Fruit fly (Drosophila melanogaster): ENCODE measurements around the gene Trpml.

Trpml gene

dm6 chr3L:19697395-19697978 lies 20.6 kb downstream of the Trpml start:
- TF ChIP-seq vri (GFP tag; optimal IDR thresholded peaks at IDR 0.05) (no peak), CG8319 (GFP tag; optimal IDR thresholded peaks at IDR 0.05) (no peak)

dm6 chr3L:19696073-19696960 lies 21.8 kb downstream of the Trpml start:
- TF ChIP-seq Sox15 (GFP tag; optimal IDR thresholded peaks at IDR 0.05) (peak; percentile 12), CG4318 (GFP tag; optimal IDR thresholded peaks at IDR 0.05) (no peak), vri (GFP tag; optimal IDR thresholded peaks at IDR 0.05) (peak; percentile 83), net (GFP tag; optimal IDR thresholded peaks at IDR 0.05) (peak; percentile 26), CG10631 (GFP tag; optimal IDR thresholded peaks at IDR 0.05) (peak; percentile 50), fkh (GFP tag; optimal IDR thresholded peaks at IDR 0.05) (no peak), CG6854 (GFP tag; optimal IDR thresholded peaks at IDR 0.05) (peak; percentile 66), CG3032 (tag; optimal IDR thresholded peaks at IDR 0.05) (no peak), esn (GFP tag; optimal IDR thresholded peaks at IDR 0.05) (peak; percentile 68), CG6792 (GFP tag; optimal IDR thresholded peaks at IDR 0.05) (no peak), lz (GFP tag; optimal IDR thresholded peaks at IDR 0.05) (peak; percentile 34), CG11902 (GFP tag; optimal IDR thresholded peaks at IDR 0.05) (no peak), fd85E (GFP tag; optimal IDR thresholded peaks at IDR 0.05) (no peak), CG11762 (GFP tag; optimal IDR thresholded peaks at IDR 0.05; ENCODE audit: insufficient read depth) (peak; percentile 32), CG7368 (GFP tag; optimal IDR thresholded peaks at IDR 0.05) (no peak), CG8632 (GFP tag; optimal IDR thresholded peaks at IDR 0.05) (peak; percentile 48), Blimp-1 (GFP tag; optimal IDR thresholded peaks at IDR 0.05) (no peak), Eip93F (GFP tag; optimal IDR thresholded peaks at IDR 0.05) (no peak), ss (GFP tag; optimal IDR thresholded peaks at IDR 0.05) (peak; percentile 37 to 50), CG8119 (GFP tag; IDR thresholded peaks at IDR 0.05) (no peak), Smox (GFP tag; optimal IDR thresholded peaks at IDR 0.05) (peak; percentile 45), Sox102F (GFP tag; optimal IDR thresholded peaks at IDR 0.05) (no peak), pdm3 (GFP tag; optimal IDR thresholded peaks at IDR 0.05) (peak; percentile 43), CG10669 (GFP tag; optimal IDR thresholded peaks at IDR 0.05) (peak; percentile 37), CG11294 (GFP tag; IDR thresholded peaks at IDR 0.05) (no peak), Hr4 (GFP tag; optimal IDR thresholded peaks at IDR 0.05) (peak; percentile 10), CG3919 (GFP tag; optimal IDR thresholded peaks at IDR 0.05) (peak; percentile 36), fd59A (GFP tag; optimal IDR thresholded peaks at IDR 0.05) (no peak), CG34406 (GFP tag; optimal IDR thresholded peaks at IDR 0.05) (peak; percentile 43), dsx (GFP tag; optimal IDR thresholded peaks at IDR 0.05; ENCODE audit: poor library complexity, severe bottlenecking) (peak; percentile 3), acj6 (GFP tag; optimal IDR thresholded peaks at IDR 0.05) (peak; percentile 52), svp (GFP tag) (peak; percentile 80), Eip78C (GFP tag) (peak; percentile 93), eg (GFP tag; IDR thresholded peaks at IDR 0.05) (no peak), Hr38 (GFP tag; optimal IDR thresholded peaks at IDR 0.05) (no peak), Met (GFP tag; optimal IDR thresholded peaks at IDR 0.05) (peak; percentile 60), CG9139 (GFP tag; optimal IDR thresholded peaks at IDR 0.05) (peak; percentile 34), Ets96B (tag; optimal IDR thresholded peaks at IDR 0.05) (peak; percentile 33), cyc (GFP tag; optimal IDR thresholded peaks at IDR 0.05) (peak; percentile 42), spab (GFP tag; optimal IDR thresholded peaks at IDR 0.05) (no peak), CG16779 (tag; optimal IDR thresholded peaks at IDR 0.05) (no peak), Lpt (GFP tag; optimal IDR thresholded peaks at IDR 0.05) (no peak), Eip75B (GFP tag; optimal IDR thresholded peaks at IDR 0.05) (no peak), topi (GFP tag; optimal IDR thresholded peaks at IDR 0.05) (peak; percentile 65), CG32006 (GFP tag; optimal IDR thresholded peaks at IDR 0.05) (peak; percentile 29), CG31627 (GFP tag; optimal IDR thresholded peaks at IDR 0.05) (peak; percentile 43)

Data from whole organism, prepupa.